Worm (Caenorhabditis elegans): ENCODE measurements around the gene trpp-9.

The trpp-9 gene

ce11 chrX:11541690-11542089, 22.0 kb upstream of the trpp-9 start:
- TF ChIP-seq nfya-1 (tag; optimal IDR thresholded peaks at IDR 0.05) (no peak), elt-4 (tag; optimal IDR thresholded peaks at IDR 0.05) (no peak), ceh-45 (GFP tag; IDR thresholded peaks at IDR 0.05) (no peak), unc-86 (tag; optimal IDR thresholded peaks at IDR 0.05) (no peak), ceh-34 (tag; optimal IDR thresholded peaks at IDR 0.05) (no peak), ceh-30 (tag; optimal IDR thresholded peaks at IDR 0.05) (no peak), sdc-2 (tag; optimal IDR thresholded peaks at IDR 0.05) (no peak), nhr-232 (tag; optimal IDR thresholded peaks at IDR 0.05) (no peak), K02D7.2 (tag; optimal IDR thresholded peaks at IDR 0.05) (no peak), C38D4.7 (GFP tag; optimal IDR thresholded peaks at IDR 0.05) (no peak), hlh-6 (tag; optimal IDR thresholded peaks at IDR 0.05) (no peak), unc-55 (GFP tag; optimal IDR thresholded peaks at IDR 0.05) (no peak), ceh-9 (tag; optimal IDR thresholded peaks at IDR 0.05) (no peak)

ce11 chrX:11546445-11547275, 17.1 kb upstream of the trpp-9 start, which contains the start of gene selt-1.1:
selt-1.1 (minus strand) TSS chrX:11546495.
- TF ChIP-seq sdc-2 (tag; optimal IDR thresholded peaks at IDR 0.05) (no peak), rnt-1 (tag; optimal IDR thresholded peaks at IDR 0.05) (peak; percentile 43), fkh-6 (tag; optimal IDR thresholded peaks at IDR 0.05) (no peak), K02D7.2 (tag; optimal IDR thresholded peaks at IDR 0.05) (no peak), mec-3 (tag; optimal IDR thresholded peaks at IDR 0.05; ENCODE audit: borderline replicate concordance) (no peak), gmeb-2 (tag; optimal IDR thresholded peaks at IDR 0.05) (no peak), pha-4 (tag; optimal IDR thresholded peaks at IDR 0.05) (no peak), ceh-48 (tag; optimal IDR thresholded peaks at IDR 0.05) (peak; percentile 83), nfya-1 (tag; optimal IDR thresholded peaks at IDR 0.05) (peak; percentile 57), nhr-11 (tag; optimal IDR thresholded peaks at IDR 0.05) (no peak), elt-4 (tag; optimal IDR thresholded peaks at IDR 0.05) (no peak), ref-2 (tag; optimal IDR thresholded peaks at IDR 0.05) (peak; percentile 64), ceh-14 (tag; optimal IDR thresholded peaks at IDR 0.05) (no peak), dve-1 (tag; optimal IDR thresholded peaks at IDR 0.05) (no peak), pha-2 (tag; optimal IDR thresholded peaks at IDR 0.05) (no peak), fax-1 (tag; optimal IDR thresholded peaks at IDR 0.05) (peak; percentile 32), tbx-2 (tag; optimal IDR thresholded peaks at IDR 0.05) (peak; percentile 67), ceh-34 (tag; optimal IDR thresholded peaks at IDR 0.05) (peak; percentile 49), eyg-1 (tag; optimal IDR thresholded peaks at IDR 0.05) (peak; percentile 2), ceh-30 (tag; optimal IDR thresholded peaks at IDR 0.05) (no peak), ceh-2 (tag; optimal IDR thresholded peaks at IDR 0.05) (peak; percentile 5), hlh-30 (tag; optimal IDR thresholded peaks at IDR 0.05; ENCODE audit: insufficient read depth) (peak; percentile 24), T23F11.4 (GFP tag; optimal IDR thresholded peaks at IDR 0.05) (no peak), madf-2 (tag; optimal IDR thresholded peaks at IDR 0.05) (peak; percentile 13), ceh-31 (tag; optimal IDR thresholded peaks at IDR 0.05) (peak; percentile 85), K09A11.1 (tag; optimal IDR thresholded peaks at IDR 0.05; ENCODE audit: insufficient read depth) (no peak), che-1 (tag; optimal IDR thresholded peaks at IDR 0.05) (no peak), syd-9 (tag; optimal IDR thresholded peaks at IDR 0.05) (peak; percentile 8), unc-3 (GFP tag; conservative IDR thresholded peaks at IDR 0.05) (no peak), unc-3 (tag; optimal IDR thresholded peaks at IDR 0.05) (no peak), elt-2 (tag; optimal IDR thresholded peaks at IDR 0.05) (peak; percentile 51), unc-55 (GFP tag; optimal IDR thresholded peaks at IDR 0.05) (peak; percentile 45), ceh-22 (tag; optimal IDR thresholded peaks at IDR 0.05) (peak; percentile 54), ceh-18 (tag; optimal IDR thresholded peaks at IDR 0.05) (peak; percentile 13), odd-2 (tag; optimal IDR thresholded peaks at IDR 0.05) (no peak)
